Fruit fly (Drosophila melanogaster) whole organism, prepupa: ENCODE measurements around the gene CG3625.

Source experiments
- CG10631 ChIP-seq: fragments of 200-800 bp; sonication (Bioruptor generic); optimal IDR thresholded peaks from 2 replicates; lab custom pipeline; 2016; ENCODE audit warnings: missing biosample characterization, missing genetic modification characterization
- CG10669 ChIP-seq: fragments of 200-800 bp; sonication (Bioruptor generic); optimal IDR thresholded peaks from 3 replicates; lab custom pipeline; 2018; ENCODE audit warnings: missing biosample characterization, mild to moderate bottlenecking, missing genetic modification characterization, moderate library complexity
- CG11902 ChIP-seq: fragments of 200-800 bp; sonication (Bioruptor generic); optimal IDR thresholded peaks from 3 replicates; lab custom pipeline; 2016; ENCODE audit warnings: missing biosample characterization, missing genetic modification characterization
- CG15336 ChIP-seq: fragments of 200-800 bp; sonication (Bioruptor generic); IDR thresholded peaks from 2 replicates; pipeline ENCODE4 v1.3.6; 2022; ENCODE audit warnings: missing biosample characterization, missing genetic modification characterization
- CG1621 ChIP-seq: fragments of 200-800 bp; sonication (Bioruptor generic); optimal IDR thresholded peaks from 3 replicates; lab custom pipeline; 2018; ENCODE audit warnings: missing biosample characterization, mild to moderate bottlenecking, missing genetic modification characterization
- CG16779 ChIP-seq: fragments of 200-800 bp; sonication (Bioruptor generic); optimal IDR thresholded peaks from 3 replicates; lab custom pipeline; 2017; ENCODE audit warnings: missing biosample characterization, mild to moderate bottlenecking, missing genetic modification characterization
- CG3032 ChIP-seq: fragments of 200-800 bp; optimal IDR thresholded peaks from 2 replicates; lab custom pipeline; 2019; ENCODE audit warnings: missing biosample characterization, mild to moderate bottlenecking, missing genetic modification characterization, moderate library complexity
- CG32006 ChIP-seq: fragments of 200-800 bp; sonication (Bioruptor generic); optimal IDR thresholded peaks from 3 replicates; lab custom pipeline; 2017; ENCODE audit warnings: missing biosample characterization, mild to moderate bottlenecking, missing genetic modification characterization
- CG34406 ChIP-seq: fragments of 200-800 bp; sonication (Bioruptor generic); optimal IDR thresholded peaks from 3 replicates; lab custom pipeline; 2016; ENCODE audit warnings: missing biosample characterization, missing genetic modification characterization
- CG3919 ChIP-seq: fragments of 200-800 bp; sonication (Bioruptor generic); optimal IDR thresholded peaks from 3 replicates; lab custom pipeline; 2016; ENCODE audit warnings: missing biosample characterization, missing genetic modification characterization
- CG4318 ChIP-seq: fragments of 200-800 bp; sonication (Bioruptor generic); optimal IDR thresholded peaks from 3 replicates; lab custom pipeline; 2017; ENCODE audit warnings: missing biosample characterization, mild to moderate bottlenecking, missing genetic modification characterization
- CG6163 ChIP-seq: fragments of 200-800 bp; sonication (Bioruptor generic); IDR thresholded peaks from 3 replicates; pipeline ENCODE4 v1.3.6; 2022; ENCODE audit warnings: missing biosample characterization, missing genetic modification characterization
- CG6276 ChIP-seq: fragments of 200-800 bp; sonication (Bioruptor generic); optimal IDR thresholded peaks from 2 replicates; lab custom pipeline; 2017; ENCODE audit warnings: missing biosample characterization, mild to moderate bottlenecking, missing genetic modification characterization
- CG6808 ChIP-seq: fragments of 200-800 bp; sonication (Bioruptor generic); optimal IDR thresholded peaks from 3 replicates; lab custom pipeline; 2017; ENCODE audit warnings: missing biosample characterization, missing genetic modification characterization, mild to moderate bottlenecking, moderate library complexity, missing genetic modification reagents
- CG7368 ChIP-seq: fragments of 200-800 bp; sonication (Bioruptor generic); optimal IDR thresholded peaks from 3 replicates; lab custom pipeline; 2016; ENCODE audit warnings: missing biosample characterization, missing genetic modification characterization
- CG8632 ChIP-seq: fragments of 200-800 bp; sonication (Bioruptor generic); optimal IDR thresholded peaks from 3 replicates; lab custom pipeline; 2016; ENCODE audit warnings: missing biosample characterization, missing genetic modification characterization
- Eip75B ChIP-seq: fragments of 200-800 bp; sonication (Bioruptor generic); optimal IDR thresholded peaks from 3 replicates; lab custom pipeline; 2016; ENCODE audit warnings: missing biosample characterization, missing genetic modification characterization
- Eip78C ChIP-seq: fragments of 200-800 bp; sonication (Bioruptor generic); peaks from one replicate; lab custom pipeline; 2016; ENCODE audit warnings: missing biosample characterization, missing genetic modification characterization
- Gug ChIP-seq: fragments of 200-800 bp; sonication (Bioruptor generic); IDR thresholded peaks from 2 replicates; pipeline ENCODE4 v1.3.6; 2022; ENCODE audit warnings: missing biosample characterization, missing genetic modification characterization
- Hr38 ChIP-seq: sonication (Bioruptor generic); optimal IDR thresholded peaks from 2 replicates; lab custom pipeline; 2016; ENCODE audit warnings: missing biosample characterization, missing genetic modification characterization
- Hr39 ChIP-seq: fragments of 200-800 bp; sonication (Bioruptor generic); optimal IDR thresholded peaks from 2 replicates; lab custom pipeline; 2016; ENCODE audit warnings: missing biosample characterization, missing genetic modification characterization
- Hr4 ChIP-seq: fragments of 200-800 bp; sonication (Bioruptor generic); optimal IDR thresholded peaks from 3 replicates; lab custom pipeline; 2016; ENCODE audit warnings: missing biosample characterization, missing genetic modification characterization
- OdsH ChIP-seq: fragments of 200-800 bp; sonication (Bioruptor generic); optimal IDR thresholded peaks from 3 replicates; lab custom pipeline; 2016; ENCODE audit warnings: missing biosample characterization, missing genetic modification characterization
- Smox ChIP-seq: fragments of 200-800 bp; sonication (Bioruptor generic); optimal IDR thresholded peaks from 3 replicates; lab custom pipeline; 2016; ENCODE audit warnings: missing biosample characterization, missing genetic modification characterization
- Sox14 ChIP-seq: fragments of 200-800 bp; sonication (Bioruptor generic); optimal IDR thresholded peaks from 3 replicates; lab custom pipeline; 2016; ENCODE audit warnings: missing biosample characterization, missing genetic modification characterization
- Sox15 ChIP-seq: fragments of 200-800 bp; sonication (Bioruptor generic); optimal IDR thresholded peaks from 3 replicates; lab custom pipeline; 2016; ENCODE audit warnings: missing biosample characterization, missing genetic modification characterization
- achi ChIP-seq: fragments of 200-800 bp; sonication (Bioruptor generic); optimal IDR thresholded peaks from 3 replicates; lab custom pipeline; 2016; ENCODE audit warnings: missing biosample characterization, missing genetic modification characterization
- acj6 ChIP-seq: fragments of 200-800 bp; sonication (Bioruptor generic); optimal IDR thresholded peaks from 3 replicates; lab custom pipeline; 2016; ENCODE audit warnings: missing biosample characterization, missing genetic modification characterization
- dsx ChIP-seq: fragments of 200-800 bp; optimal IDR thresholded peaks from 3 replicates; lab custom pipeline; 2019; ENCODE audit warnings: missing biosample characterization, mild to moderate bottlenecking, missing genetic modification characterization, moderate library complexity; ENCODE audit not compliant: poor library complexity, severe bottlenecking
- eg ChIP-seq: fragments of 200-800 bp; sonication (Bioruptor generic); IDR thresholded peaks from 3 replicates; pipeline ENCODE4 v1.3.6; 2022; ENCODE audit warnings: missing biosample characterization, missing genetic modification characterization
- fd59A ChIP-seq: fragments of 200-800 bp; sonication (Bioruptor generic); optimal IDR thresholded peaks from 2 replicates; lab custom pipeline; 2017; ENCODE audit warnings: missing biosample characterization, mild to moderate bottlenecking, missing genetic modification characterization, missing genetic modification reagents
- fd85E ChIP-seq: fragments of 200-800 bp; sonication (Bioruptor generic); optimal IDR thresholded peaks from 3 replicates; lab custom pipeline; 2016; ENCODE audit warnings: missing biosample characterization, missing genetic modification characterization
- fkh ChIP-seq: fragments of 200-800 bp; sonication (Bioruptor generic); optimal IDR thresholded peaks from 3 replicates; lab custom pipeline; 2017; ENCODE audit warnings: missing biosample characterization, mild to moderate bottlenecking, missing genetic modification characterization, moderate library complexity
- lz ChIP-seq: fragments of 200-800 bp; sonication (Bioruptor generic); optimal IDR thresholded peaks from 3 replicates; lab custom pipeline; 2016; ENCODE audit warnings: missing biosample characterization, missing genetic modification characterization
- net ChIP-seq: fragments of 200-800 bp; sonication (Bioruptor generic); optimal IDR thresholded peaks from 3 replicates; lab custom pipeline; 2016; ENCODE audit warnings: missing biosample characterization, missing genetic modification characterization
- pdm3 ChIP-seq: fragments of 200-800 bp; sonication (Bioruptor generic); optimal IDR thresholded peaks from 3 replicates; lab custom pipeline; 2016; ENCODE audit warnings: missing biosample characterization, missing genetic modification characterization
- salr ChIP-seq, 2 experiments: fragments of 200-800 bp; sonication (Bioruptor generic); optimal IDR thresholded peaks; 3 replicates each; lab custom pipeline; 2016 to 2018; ENCODE audit warnings: missing biosample characterization in 2 of 2, missing genetic modification characterization in 2 of 2, mild to moderate bottlenecking in 1 of 2
- ss ChIP-seq, 2 experiments: fragments of 200-800 bp; sonication (Bioruptor generic); optimal IDR thresholded peaks; 2 replicates in 1 of 2; 3 replicates in 1 of 2; lab custom pipeline; 2017 to 2018; ENCODE audit warnings: mild to moderate bottlenecking in 2 of 2, missing biosample characterization in 2 of 2, missing genetic modification characterization in 2 of 2, moderate library complexity in 1 of 2
- svp ChIP-seq: fragments of 200-800 bp; sonication (Bioruptor generic); peaks from one replicate; lab custom pipeline; 2016; ENCODE audit warnings: missing biosample characterization, missing genetic modification characterization
- topi ChIP-seq: fragments of 200-800 bp; sonication (Bioruptor generic); optimal IDR thresholded peaks from 3 replicates; lab custom pipeline; 2016; ENCODE audit warnings: missing biosample characterization, missing genetic modification characterization
- vri ChIP-seq: fragments of 200-800 bp; sonication (Bioruptor generic); optimal IDR thresholded peaks from 3 replicates; lab custom pipeline; 2016; ENCODE audit warnings: missing biosample characterization, mild to moderate bottlenecking, missing genetic modification characterization

CG3625 gene

DNA sequence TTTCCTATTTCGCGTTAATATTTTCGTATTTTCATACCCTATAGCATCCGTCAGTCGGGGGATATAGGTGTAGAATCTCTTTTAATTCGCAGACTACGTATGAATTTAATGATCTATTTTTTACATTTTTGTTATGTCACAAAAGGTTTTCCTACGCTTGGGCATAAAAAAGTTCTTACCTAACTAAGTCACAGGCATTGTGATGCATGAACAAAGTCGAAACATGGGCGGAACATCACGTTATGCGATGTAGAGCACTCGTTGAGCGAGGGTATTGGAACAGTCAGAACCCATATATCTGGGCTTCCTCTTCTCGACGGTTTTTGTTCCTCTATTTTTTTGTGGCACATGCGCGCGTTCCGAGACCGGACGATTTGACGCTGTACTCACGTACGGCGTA, 17.6 kb upstream of the CG3625 start:
- TF ChIP-seq OdsH (GFP tag; lab: Kevin White, UChicago) (peak; percentile 5), Eip78C (GFP tag; lab: Kevin White, UChicago) (peak; percentile 29), fkh (GFP tag; lab: Kevin White, UChicago) (no peak)

DNA sequence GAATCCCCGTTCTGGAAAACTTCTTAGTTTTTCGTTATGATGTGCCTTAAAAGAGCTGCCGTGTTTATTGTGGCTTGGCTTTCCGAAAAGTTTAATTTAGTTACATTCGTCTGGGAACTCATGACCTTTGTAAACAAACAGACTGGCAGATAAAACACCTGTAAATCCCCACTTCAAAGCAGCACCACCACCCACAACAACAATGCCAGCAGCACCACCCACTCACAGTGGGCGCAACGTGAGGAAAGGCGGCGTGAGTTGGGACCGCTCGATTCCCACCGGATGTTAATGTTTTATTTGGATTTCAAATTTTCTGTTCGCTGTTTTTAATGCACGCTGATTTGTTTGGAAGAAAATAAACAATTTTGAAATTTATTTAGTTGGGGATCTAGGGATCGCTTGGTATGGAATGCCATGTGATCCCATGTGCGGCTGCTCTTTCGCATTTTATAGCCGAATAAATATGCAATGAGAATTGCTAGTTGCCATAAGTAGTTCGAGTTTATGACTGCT, 16.7 kb upstream of the CG3625 start:
- peak; percentile 64 for TF ChIP-seq svp (GFP tag; lab: Kevin White, UChicago)
- TF ChIP-seq topi (GFP tag; lab: Kevin White, UChicago) = no peak

DNA sequence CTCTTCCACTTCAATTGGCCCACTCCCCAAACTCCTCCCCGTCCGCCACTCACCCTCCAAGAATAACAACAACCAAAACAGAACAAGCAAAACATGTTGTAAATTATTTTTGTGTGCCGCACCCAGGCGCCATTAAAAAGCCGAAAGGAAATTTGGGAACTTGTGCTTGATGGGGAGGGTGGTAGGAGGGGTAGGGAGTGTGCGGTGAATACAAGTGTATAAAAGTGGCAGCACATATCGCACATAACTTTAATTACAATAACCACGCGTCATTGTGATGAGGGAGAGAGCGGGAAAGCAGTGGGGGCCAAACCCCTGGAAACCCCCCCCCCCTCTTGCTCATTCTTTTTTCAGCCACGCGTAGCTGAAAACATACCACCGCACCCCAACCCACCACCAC, 15.5 kb upstream of the CG3625 start:
- no peak for TF ChIP-seq CG8632
- no peak for TF ChIP-seq CG34406 (GFP tag; lab: Kevin White, UChicago)
- TF ChIP-seq lz = no peak
- no peak for TF ChIP-seq CG3919
- no peak for TF ChIP-seq CG4318 (GFP tag; lab: Kevin White, UChicago)
- TF ChIP-seq CG11902 = no peak
- TF ChIP-seq CG1621 (tag; lab: Kevin White, UChicago) = no peak
- no peak for TF ChIP-seq Hr39 (GFP tag; lab: Kevin White, UChicago)
- TF ChIP-seq CG32006 (GFP tag; lab: Kevin White, UChicago) = no peak
- TF ChIP-seq CG6808 = no peak
- TF ChIP-seq salr (GFP tag; optimal IDR thresholded peaks at IDR 0.05; lab: Kevin White, UChicago) = no peak
- no peak for TF ChIP-seq Hr38
- TF ChIP-seq CG3032 (tag; lab: Kevin White, UChicago) = no peak
- no peak for TF ChIP-seq achi (GFP tag; lab: Kevin White, UChicago)
- TF ChIP-seq svp (GFP tag; lab: Kevin White, UChicago) = no peak
- no peak for TF ChIP-seq fd85E (GFP tag; lab: Kevin White, UChicago)
- no peak for TF ChIP-seq net (GFP tag; lab: Kevin White, UChicago)
- no peak for TF ChIP-seq eg (GFP tag; lab: Robert Waterston, UW)
- TF ChIP-seq acj6 (GFP tag; lab: Kevin White, UChicago) = no peak
- TF ChIP-seq fd59A (GFP tag; lab: Kevin White, UChicago) = no peak

DNA sequence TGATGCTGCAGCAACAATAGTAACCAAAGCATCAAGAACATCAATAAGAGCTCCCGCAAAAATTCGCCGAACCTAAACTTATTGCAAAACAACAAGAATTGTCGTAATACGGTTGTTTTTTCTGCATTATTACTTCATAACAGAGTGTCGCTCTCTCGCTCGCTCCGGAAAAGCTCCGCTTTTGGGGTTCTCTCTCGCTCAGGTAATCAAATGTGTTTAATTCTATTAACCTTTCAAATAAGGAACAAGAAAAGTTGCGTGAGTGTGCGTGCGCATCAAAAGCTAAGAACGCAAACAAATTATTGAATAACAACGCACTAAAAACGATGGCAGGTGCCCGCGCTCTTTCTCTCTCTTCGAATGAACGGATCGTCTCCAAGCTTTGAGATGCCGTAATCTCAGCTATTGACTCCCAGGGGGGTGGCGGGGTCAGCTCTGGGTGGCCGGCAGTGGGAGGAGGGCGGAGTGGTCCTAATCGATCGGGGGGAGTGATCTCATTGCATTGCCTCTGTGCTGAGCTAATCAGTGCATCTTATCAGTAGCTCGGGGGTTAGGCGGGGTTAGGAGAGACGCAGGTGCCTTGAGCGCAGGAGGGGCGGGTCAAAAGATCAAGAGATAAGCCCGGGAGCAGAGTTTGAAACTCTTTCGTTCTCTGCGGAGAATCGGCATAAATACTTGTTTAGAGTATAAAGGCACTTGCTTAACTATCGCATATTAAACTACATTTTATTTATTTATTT, 14.8 kb upstream of the CG3625 start:
- TF ChIP-seq Eip75B (GFP tag; lab: Kevin White, UChicago) (no peak), Sox14 (no peak), eg (GFP tag; lab: Robert Waterston, UW) (0 out of 3 replicates have a peak, but pooled peaks have one; percentile 8), pdm3 (GFP tag; lab: Kevin White, UChicago) (no peak), Gug (peak; percentile 8; the same call in 1 of the 2 replicates), CG16779 (tag; lab: Kevin White, UChicago) (no peak), svp (GFP tag; lab: Kevin White, UChicago) (peak; percentile 94), vri (peak; percentile 61), OdsH (GFP tag; lab: Kevin White, UChicago) (no peak), fkh (GFP tag; lab: Kevin White, UChicago) (peak; percentile 24), CG6163 (GFP tag; lab: Robert Waterston, UW) (0 out of 3 replicates have a peak, but pooled peaks have one; percentile 12)

DNA sequence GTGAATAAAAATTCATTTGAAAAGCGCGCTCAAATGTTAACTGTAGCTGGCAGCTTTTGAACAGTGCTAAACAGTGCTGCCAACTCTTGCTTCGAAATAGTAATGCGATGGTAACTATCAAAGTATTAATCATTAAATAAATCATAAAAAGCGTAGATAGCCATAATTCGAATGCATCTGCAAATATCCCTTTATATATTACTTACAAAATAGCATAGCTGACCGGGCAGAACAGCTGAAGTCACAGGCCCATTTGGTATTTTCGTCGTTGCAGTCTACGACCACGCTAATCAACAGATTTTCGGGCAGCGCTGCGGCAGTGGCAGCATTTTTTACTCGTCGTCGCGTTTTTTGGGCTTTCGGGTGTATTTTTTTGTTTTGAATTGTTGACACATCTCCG, 14.1 kb upstream of the CG3625 start, which contains the start of gene Plc21C:
TSS of gene Plc21C (plus strand) at position 290 of the 400 bp plus-strand sequence.
- peak; percentile 39 for TF ChIP-seq topi (GFP tag; lab: Kevin White, UChicago)
- TF ChIP-seq CG4318 (GFP tag; lab: Kevin White, UChicago) = no peak
- TF ChIP-seq CG3919 = peak; percentile 37
- peak; percentile 29 for TF ChIP-seq dsx (GFP tag; lab: Kevin White, UChicago)
- no peak for TF ChIP-seq CG7368
- no peak for TF ChIP-seq CG32006 (GFP tag; lab: Kevin White, UChicago)
- TF ChIP-seq Hr38 = no peak
- no peak for TF ChIP-seq eg (GFP tag; lab: Robert Waterston, UW)
- no peak for TF ChIP-seq ss (GFP tag; optimal IDR thresholded peaks at IDR 0.05; lab: Kevin White, UChicago)
- peak; percentile 34 for TF ChIP-seq CG10631 (GFP tag; lab: Kevin White, UChicago)
- TF ChIP-seq Sox14 = peak; percentile 67
- TF ChIP-seq CG11902 = peak; percentile 2
- TF ChIP-seq Eip75B (GFP tag; lab: Kevin White, UChicago) = peak; percentile 57
- TF ChIP-seq Smox (GFP tag; lab: Kevin White, UChicago) = peak; percentile 43
- peak; percentile 2 for TF ChIP-seq Sox15
- peak; percentile 55 for TF ChIP-seq Hr39 (GFP tag; lab: Kevin White, UChicago)
- TF ChIP-seq CG6276 (GFP tag; lab: Kevin White, UChicago) = no peak
- no peak for TF ChIP-seq CG10669 (GFP tag; lab: Kevin White, UChicago)
- peak; percentile 40 for TF ChIP-seq Hr4
- TF ChIP-seq CG8632 = no peak
- TF ChIP-seq fd59A (GFP tag; lab: Kevin White, UChicago) = no peak
- TF ChIP-seq CG15336 = no peak
